Worm (Caenorhabditis elegans) whole organism, L1 larva: ENCODE measurements around the gene coh-1.
A peak's percentile ranks its signal among the peaks of the same experiment; 100 is the strongest.

Experiments used
- C04F5.9 ChIP-seq: sonication (generic microtip); optimal IDR thresholded peaks from 2 replicates; lab custom pipeline; 2016; ENCODE audit warnings: missing genetic modification characterization, missing compliant biosample characterization
- F16B12.6 ChIP-seq: fragments of 150-350 bp; optimal IDR thresholded peaks from 2 replicates; lab custom pipeline; 2014; ENCODE audit warnings: missing biosample characterization, missing genetic modification characterization
- aha-1 ChIP-seq: fragments of 150-350 bp; optimal IDR thresholded peaks from 2 replicates; lab custom pipeline; 2014; ENCODE audit warnings: missing biosample characterization, missing genetic modification characterization
- ama-1 ChIP-seq: fragments of 150-350 bp; optimal IDR thresholded peaks from 2 replicates; lab custom pipeline; 2014
- blmp-1 ChIP-seq: fragments of 150-350 bp; optimal IDR thresholded peaks from 2 replicates; lab custom pipeline; 2014; ENCODE audit warnings: missing biosample characterization, missing genetic modification characterization
- ceh-8 ChIP-seq: fragments of 200-800 bp; sonication (Bioruptor generic); optimal IDR thresholded peaks from 2 replicates; lab custom pipeline; 2018; ENCODE audit warnings: mild to moderate bottlenecking, missing genetic modification characterization, moderate library complexity, missing compliant biosample characterization
- ceh-82 ChIP-seq, 3 experiments: fragments of 150-350 bp in 1 of 3; sonication (generic microtip) in 2 of 3; optimal IDR thresholded peaks; 2 replicates each; lab custom pipeline; 2014 to 2017; ENCODE audit warnings: missing biosample characterization in 3 of 3, missing genetic modification characterization in 3 of 3
- ceh-88 ChIP-seq: fragments of 200-800 bp; sonication (Bioruptor generic); IDR thresholded peaks from 2 replicates; pipeline ENCODE4 v1.3.6; 2022; ENCODE audit warnings: missing genetic modification characterization, missing compliant biosample characterization
- ceh-90 ChIP-seq: sonication (generic microtip); optimal IDR thresholded peaks from 2 replicates; lab custom pipeline; 2016; ENCODE audit warnings: missing genetic modification characterization, missing compliant biosample characterization
- ces-1 ChIP-seq: fragments of 150-350 bp; optimal IDR thresholded peaks from 2 replicates; lab custom pipeline; 2014; ENCODE audit warnings: missing biosample characterization, missing genetic modification reagents, missing genetic modification characterization
- dpl-1 ChIP-seq, 3 experiments: fragments of 150-350 bp in 2 of 3; sonication (generic microtip) in 1 of 3; optimal IDR thresholded peaks; 2 replicates each; lab custom pipeline; 2014 to 2017; ENCODE audit warnings: missing biosample characterization in 3 of 3, missing genetic modification characterization in 3 of 3, missing genetic modification reagents in 3 of 3
- efl-1 ChIP-seq, 4 experiments: fragments of 150-350 bp; optimal IDR thresholded peaks in 3 of 4; peaks in 1 of 4; 1 replicate in 1 of 4; 2 replicates in 3 of 4; lab custom pipeline; 2014; ENCODE audit warnings: missing biosample characterization in 2 of 4, missing genetic modification characterization in 2 of 4, missing genetic modification reagents in 2 of 4
- egl-13 ChIP-seq: sonication (generic microtip); optimal IDR thresholded peaks from 2 replicates; lab custom pipeline; 2016; ENCODE audit warnings: missing genotype, missing genetic modification reagents, missing genetic modification characterization, missing compliant biosample characterization
- elt-2 ChIP-seq: sonication (generic microtip); optimal IDR thresholded peaks from 2 replicates; lab custom pipeline; 2016; ENCODE audit warnings: missing genetic modification characterization, mild to moderate bottlenecking, inconsistent platforms, missing compliant biosample characterization, missing genetic modification reagents
- fkh-10 ChIP-seq: sonication (generic microtip); optimal IDR thresholded peaks from 2 replicates; lab custom pipeline; 2017; ENCODE audit warnings: missing biosample characterization, missing genetic modification reagents, missing genetic modification characterization
- fkh-4 ChIP-seq: sonication (generic microtip); optimal IDR thresholded peaks from 2 replicates; lab custom pipeline; 2016; ENCODE audit warnings: missing compliant biosample characterization, missing genetic modification characterization, borderline replicate concordance
- fkh-8 ChIP-seq: sonication (generic microtip); optimal IDR thresholded peaks from 2 replicates; lab custom pipeline; 2016; ENCODE audit warnings: mild to moderate bottlenecking, missing genetic modification characterization, missing compliant biosample characterization
- isw-1 ChIP-seq: fragments of 200-800 bp; sonication (Bioruptor generic); IDR thresholded peaks from 2 replicates; pipeline ENCODE4 v1.3.6; 2022; ENCODE audit warnings: missing genetic modification characterization, missing compliant biosample characterization
- lin-13 ChIP-seq: fragments of 150-350 bp; optimal IDR thresholded peaks from 2 replicates; lab custom pipeline; 2014; ENCODE audit warnings: missing biosample characterization, missing genetic modification reagents, missing genetic modification characterization
- lin-14 ChIP-seq: fragments of 200-800 bp; sonication (Bioruptor generic); optimal IDR thresholded peaks from 2 replicates; lab custom pipeline; 2018; ENCODE audit warnings: mild to moderate bottlenecking, missing genetic modification characterization, moderate library complexity, missing compliant biosample characterization
- lin-15B ChIP-seq: fragments of 150-350 bp; sonication (generic microtip); optimal IDR thresholded peaks from 3 replicates; lab custom pipeline; 2014; ENCODE audit warnings: missing biosample characterization, missing genetic modification characterization
- lin-35 ChIP-seq, 2 experiments: fragments of 150-350 bp; optimal IDR thresholded peaks; 2 replicates each; lab custom pipeline; 2014; ENCODE audit warnings: missing biosample characterization in 2 of 2, missing genetic modification characterization in 2 of 2, missing genetic modification reagents in 2 of 2
- lin-39 ChIP-seq: fragments of 150-350 bp; optimal IDR thresholded peaks from 2 replicates; lab custom pipeline; 2014; ENCODE audit warnings: missing biosample characterization, missing genetic modification reagents, missing genetic modification characterization
- lir-3 ChIP-seq: sonication (generic microtip); optimal IDR thresholded peaks from 2 replicates; lab custom pipeline; 2016; ENCODE audit warnings: mild to moderate bottlenecking, missing genetic modification characterization, moderate library complexity, missing compliant biosample characterization; ENCODE audit not compliant: poor library complexity
- lsy-2 ChIP-seq, 2 experiments: fragments of 150-350 bp; optimal IDR thresholded peaks; 2 replicates each; lab custom pipeline; 2014; ENCODE audit warnings: missing biosample characterization in 2 of 2, missing genetic modification characterization in 2 of 2
- mab-9 ChIP-seq: fragments of 200-800 bp; sonication (Bioruptor generic); IDR thresholded peaks from 2 replicates; pipeline ENCODE4 v1.3.6; 2022; ENCODE audit warnings: missing genetic modification reagents, missing genetic modification characterization, missing compliant biosample characterization
- mdl-1 ChIP-seq, 2 experiments: fragments of 150-350 bp; optimal IDR thresholded peaks; 2 replicates each; lab custom pipeline; 2014 to 2017; ENCODE audit warnings: missing biosample characterization in 2 of 2, missing genetic modification characterization in 2 of 2, inconsistent platforms in 1 of 2
- mep-1 ChIP-seq: fragments of 150-350 bp; optimal IDR thresholded peaks from 2 replicates; lab custom pipeline; 2014; ENCODE audit warnings: missing biosample characterization, missing genetic modification characterization
- nhr-11 ChIP-seq: fragments of 150-350 bp; optimal IDR thresholded peaks from 2 replicates; lab custom pipeline; 2014; ENCODE audit warnings: missing biosample characterization, missing genetic modification characterization
- nhr-19 ChIP-seq: fragments of 200-800 bp; sonication (Bioruptor generic); conservative IDR thresholded peaks from 2 replicates; pipeline ENCODE4 v1.3.6; 2022; ENCODE audit warnings: missing genetic modification characterization, missing compliant biosample characterization
- nhr-20 ChIP-seq: sonication (generic microtip); optimal IDR thresholded peaks from 2 replicates; lab custom pipeline; 2016; ENCODE audit warnings: mild to moderate bottlenecking, missing genetic modification characterization, missing compliant biosample characterization
- nhr-47 ChIP-seq: sonication (generic microtip); optimal IDR thresholded peaks from 2 replicates; lab custom pipeline; 2016; ENCODE audit warnings: mild to moderate bottlenecking, missing genetic modification characterization, moderate library complexity, missing compliant biosample characterization
- nhr-84 ChIP-seq: sonication (generic microtip); optimal IDR thresholded peaks from 2 replicates; lab custom pipeline; 2017; ENCODE audit warnings: missing biosample characterization, missing genetic modification characterization
- nhr-85 ChIP-seq: sonication (generic microtip); peaks from one replicate; lab custom pipeline; 2016; ENCODE audit warnings: missing genetic modification characterization, inconsistent platforms, missing compliant biosample characterization
- pag-3 ChIP-seq: sonication (generic microtip); optimal IDR thresholded peaks from 2 replicates; lab custom pipeline; 2017; ENCODE audit warnings: missing genetic modification characterization, mild to moderate bottlenecking, missing compliant biosample characterization, antibody characterized with exemption, borderline replicate concordance; ENCODE audit not compliant: insufficient read depth
- pax-3 ChIP-seq: fragments of 200-800 bp; sonication (Bioruptor generic); optimal IDR thresholded peaks from 2 replicates; lab custom pipeline; 2018; ENCODE audit warnings: mild to moderate bottlenecking, missing genetic modification characterization, moderate library complexity, missing compliant biosample characterization
- pqm-1 ChIP-seq: sonication (generic microtip); optimal IDR thresholded peaks from 3 replicates; lab custom pipeline; 2017; ENCODE audit warnings: missing biosample characterization, missing genetic modification characterization
- rnt-1 ChIP-seq: sonication (generic microtip); optimal IDR thresholded peaks from 2 replicates; lab custom pipeline; 2016; ENCODE audit warnings: mild to moderate bottlenecking, missing genetic modification characterization, moderate library complexity, missing compliant biosample characterization
- snu-23 ChIP-seq: sonication (generic microtip); optimal IDR thresholded peaks from 2 replicates; lab custom pipeline; 2016; ENCODE audit warnings: missing genetic modification characterization, missing compliant biosample characterization
- sox-4 ChIP-seq: sonication (generic microtip); optimal IDR thresholded peaks from 2 replicates; lab custom pipeline; 2016; ENCODE audit warnings: missing genetic modification characterization, missing compliant biosample characterization
- unc-130 ChIP-seq: fragments of 150-350 bp; optimal IDR thresholded peaks from 2 replicates; lab custom pipeline; 2017; ENCODE audit warnings: missing biosample characterization, missing genetic modification characterization, inconsistent platforms
- unc-30 ChIP-seq: sonication (generic microtip); optimal IDR thresholded peaks from 2 replicates; lab custom pipeline; 2017; ENCODE audit warnings: missing biosample characterization, missing genetic modification characterization
- unc-62 ChIP-seq: fragments of 150-350 bp; optimal IDR thresholded peaks from 2 replicates; lab custom pipeline; 2014; ENCODE audit warnings: missing biosample characterization, missing genetic modification reagents, missing genetic modification characterization
- vab-15 ChIP-seq: sonication (generic microtip); optimal IDR thresholded peaks from 2 replicates; lab custom pipeline; 2017; ENCODE audit warnings: missing genotype, mild to moderate bottlenecking, missing genetic modification characterization, missing compliant biosample characterization
- xbp-1 ChIP-seq: sonication (generic microtip); optimal IDR thresholded peaks from 2 replicates; lab custom pipeline; 2016; ENCODE audit warnings: missing genetic modification characterization, missing compliant biosample characterization
- zip-4 ChIP-seq: fragments of 200-800 bp; sonication (Bioruptor generic); optimal IDR thresholded peaks from 2 replicates; lab custom pipeline; 2018; ENCODE audit warnings: mild to moderate bottlenecking, missing genetic modification characterization, moderate library complexity, missing compliant biosample characterization
- ztf-4 ChIP-seq: fragments of 150-350 bp; optimal IDR thresholded peaks from 2 replicates; lab custom pipeline; 2014; ENCODE audit warnings: missing biosample characterization, missing genetic modification characterization

Gene coh-1

ce11 chrX:7478948-7479347 is 4.1 kb upstream of the coh-1 start, which contains the start of gene mek-1 (continued):
- TF ChIP-seq ceh-8 (GFP tag; lab: Kevin White, UChicago) (no peak), vab-15 (tag; lab: Kevin White, UChicago) (no peak)

DNA sequence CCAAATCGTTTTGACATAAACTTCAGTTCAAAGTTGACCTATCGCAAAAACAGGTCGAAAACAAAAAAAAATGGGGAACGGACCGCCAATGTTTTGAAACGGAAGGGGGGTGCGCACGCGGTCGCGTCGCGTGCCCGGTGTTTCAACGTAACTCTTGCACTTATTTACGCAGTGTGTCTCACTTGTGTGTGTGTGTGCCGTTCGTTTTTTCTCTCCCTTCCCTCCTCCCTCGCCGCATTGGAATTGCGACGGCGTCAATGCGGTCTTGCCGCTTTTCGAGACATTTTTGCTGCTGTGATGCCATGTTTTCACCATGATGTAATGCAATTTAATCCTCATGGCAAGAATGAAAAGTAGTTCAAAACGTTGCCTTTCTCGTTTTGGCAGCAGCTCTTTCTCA is 3.7 kb upstream of the coh-1 start:
- TF ChIP-seq unc-130 (tag; lab: Kevin White, UChicago) (no peak), pqm-1 (tag; lab: Kevin White, UChicago) (no peak), lir-3 (tag; lab: Kevin White, UChicago) (no peak), elt-2 (tag; lab: Kevin White, UChicago) (no peak), lin-13 (no peak), mab-9 (GFP tag; lab: Robert Waterston, UW) (no peak), ces-1 (no peak), lin-15B (tag; lab: Kevin White, UChicago) (no peak), lin-35 (GFP tag; optimal IDR thresholded peaks at IDR 0.05; lab: Kevin White, UChicago) (peak in 1 of 2 experiments; percentile 18), xbp-1 (peak; percentile 21), efl-1 (optimal IDR thresholded peaks at IDR 0.05; lab: Kevin White, UChicago) (no peak), efl-1 (GFP tag; optimal IDR thresholded peaks at IDR 0.05 in 1 of 2; lab: Kevin White, UChicago) (peak in 1 of 2 experiments; percentile 79), nhr-85 (peak; percentile 21), nhr-11 (no peak), C04F5.9 (tag; lab: Kevin White, UChicago) (no peak), nhr-19 (no peak), aha-1 (tag; lab: Kevin White, UChicago) (no peak), ceh-88 (no peak), fkh-8 (peak; percentile 14), pax-3 (tag; lab: Kevin White, UChicago) (peak; percentile 42), ceh-82 (tag; optimal IDR thresholded peaks at IDR 0.05; lab: Kevin White, UChicago) (peak in 1 of 3 experiments; percentile 16), unc-30 (no peak), vab-15 (tag; lab: Kevin White, UChicago) (no peak), snu-23 (peak; percentile 8), zip-4 (no peak), pag-3 (tag; lab: Kevin White, UChicago) (no peak), mep-1 (tag; lab: Kevin White, UChicago) (peak; percentile 15), F16B12.6 (tag; lab: Kevin White, UChicago) (peak; percentile 21), nhr-84 (no peak), blmp-1 (tag; lab: Kevin White, UChicago) (no peak), nhr-20 (tag; lab: Kevin White, UChicago) (no peak), mdl-1 (tag; optimal IDR thresholded peaks at IDR 0.05; lab: Kevin White, UChicago) (peak in 1 of 2 experiments; percentile 9), sox-4 (tag; lab: Kevin White, UChicago) (no peak), unc-62 (GFP tag; lab: Kevin White, UChicago) (no peak), ztf-4 (no peak), dpl-1 (GFP tag; optimal IDR thresholded peaks at IDR 0.05; lab: Kevin White, UChicago) (no peak), rnt-1 (tag; lab: Kevin White, UChicago) (peak; percentile 0), nhr-47 (tag; lab: Kevin White, UChicago) (peak; percentile 11), isw-1 (GFP tag; lab: Robert Waterston, UW) (no peak), ceh-90 (no peak), lin-39 (tag; lab: Kevin White, UChicago) (no peak), fkh-4 (tag; lab: Kevin White, UChicago) (no peak), lsy-2 (tag; optimal IDR thresholded peaks at IDR 0.05; lab: Kevin White, UChicago) (peak in 1 of 2 experiments; percentile 15), lin-14 (GFP tag; lab: Kevin White, UChicago) (peak; percentile 89), fkh-10 (GFP tag; lab: Kevin White, UChicago) (no peak), egl-13 (tag; lab: Kevin White, UChicago) (no peak), ama-1 (lab: Kevin White, UChicago) (no peak)
